Worm (Caenorhabditis elegans) whole organism, midembryonic: ENCODE data around the gene C17C3.11.

Experiments used
- T22C8.4 ChIP-seq: fragments of 200-800 bp; sonication (Bioruptor generic); IDR thresholded peaks from 2 replicates; pipeline ENCODE4 v1.3.6; 2022; ENCODE audit warnings: missing genetic modification characterization, missing compliant biosample characterization
- cog-1 ChIP-seq: sonication (generic microtip); optimal IDR thresholded peaks from 2 replicates; lab custom pipeline; 2016; ENCODE audit warnings: missing genetic modification characterization, missing compliant biosample characterization
- flt-1 ChIP-seq: fragments of 200-800 bp; sonication (Bioruptor generic); IDR thresholded peaks from 2 replicates; pipeline ENCODE4 v1.3.6; 2022; ENCODE audit warnings: missing genetic modification characterization, missing compliant biosample characterization
- klf-2 ChIP-seq: fragments of 200-800 bp; sonication (Bioruptor generic); conservative IDR thresholded peaks from 2 replicates; pipeline ENCODE4 v1.3.6; 2022; ENCODE audit warnings: missing genetic modification reagents, missing genetic modification characterization, missing compliant biosample characterization
- med-1 ChIP-seq: sonication (generic microtip); optimal IDR thresholded peaks from 2 replicates; lab custom pipeline; 2017; ENCODE audit warnings: missing genetic modification characterization, mild to moderate bottlenecking, missing compliant biosample characterization, antibody characterized with exemption, missing genetic modification reagents; ENCODE audit not compliant: insufficient read depth
- ref-1 ChIP-seq: fragments of 200-800 bp; sonication (Bioruptor generic); conservative IDR thresholded peaks from 2 replicates; pipeline ENCODE4 v1.3.6; 2022; ENCODE audit warnings: missing genetic modification reagents, missing genetic modification characterization, missing compliant biosample characterization
- tab-1 ChIP-seq: fragments of 200-800 bp; sonication (Bioruptor generic); IDR thresholded peaks from 2 replicates; pipeline ENCODE4 v1.3.6; 2022; ENCODE audit warnings: missing genetic modification characterization, missing compliant biosample characterization
- ztf-23 ChIP-seq: fragments of 200-800 bp; sonication (Bioruptor generic); IDR thresholded peaks from 2 replicates; pipeline ENCODE4 v1.3.6; 2022; ENCODE audit warnings: missing genetic modification reagents, missing genetic modification characterization, missing compliant biosample characterization
- ztf-29 ChIP-seq: fragments of 200-800 bp; sonication (Bioruptor generic); IDR thresholded peaks from 2 replicates; pipeline ENCODE4 v1.3.6; 2022; ENCODE audit warnings: missing genetic modification reagents, missing genetic modification characterization, missing compliant biosample characterization

The C17C3.11 gene

DNA sequence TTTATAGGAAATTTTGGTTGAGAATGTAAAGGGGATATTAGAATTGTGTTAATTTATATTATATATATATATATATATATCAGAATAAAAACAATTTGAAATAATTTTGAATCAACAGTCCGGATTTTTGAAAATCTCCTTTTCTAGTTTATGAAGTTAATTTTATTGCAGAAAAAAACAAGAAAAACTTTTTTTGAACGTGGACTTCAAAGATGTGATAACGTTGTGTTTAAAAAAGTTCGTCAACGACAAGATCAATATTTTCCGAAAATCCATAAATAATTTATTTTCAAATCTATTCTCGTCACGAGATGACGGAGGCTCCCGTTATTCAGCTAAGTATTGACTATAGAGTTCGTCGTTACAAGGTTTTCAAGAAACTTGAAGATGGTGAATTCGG, at the start of gene C17C3.11:
TSS of gene C17C3.11 (plus strand) at position 301 of the 400 bp plus-strand sequence.
- no peak for TF ChIP-seq med-1
- TF ChIP-seq cog-1 (tag; lab: Kevin White, UChicago): no peak
- TF ChIP-seq flt-1 (GFP tag; lab: Robert Waterston, UW): no peak
- no peak for TF ChIP-seq tab-1 (GFP tag; lab: Robert Waterston, UW)
- TF ChIP-seq ztf-23 (GFP tag; lab: Robert Waterston, UW): no peak

ce11 chrII:5487844-5488243, 49.8 kb upstream of the C17C3.11 start, which contains the start of gene nep-5:
Gene nep-5, plus strand, starts transcription at chrII:5488144.
- no peak for TF ChIP-seq ztf-29 (GFP tag; lab: Robert Waterston, UW)
- no peak for TF ChIP-seq tab-1 (GFP tag; lab: Robert Waterston, UW)
- TF ChIP-seq med-1: no peak
- TF ChIP-seq T22C8.4 (GFP tag; lab: Robert Waterston, UW): no peak
- TF ChIP-seq cog-1 (tag; lab: Kevin White, UChicago): no peak
- no peak for TF ChIP-seq ztf-23 (GFP tag; lab: Robert Waterston, UW)
- no peak for TF ChIP-seq klf-2 (GFP tag; lab: Robert Waterston, UW)
- TF ChIP-seq flt-1 (GFP tag; lab: Robert Waterston, UW): no peak
- TF ChIP-seq ref-1 (GFP tag; lab: Robert Waterston, UW): no peak

DNA sequence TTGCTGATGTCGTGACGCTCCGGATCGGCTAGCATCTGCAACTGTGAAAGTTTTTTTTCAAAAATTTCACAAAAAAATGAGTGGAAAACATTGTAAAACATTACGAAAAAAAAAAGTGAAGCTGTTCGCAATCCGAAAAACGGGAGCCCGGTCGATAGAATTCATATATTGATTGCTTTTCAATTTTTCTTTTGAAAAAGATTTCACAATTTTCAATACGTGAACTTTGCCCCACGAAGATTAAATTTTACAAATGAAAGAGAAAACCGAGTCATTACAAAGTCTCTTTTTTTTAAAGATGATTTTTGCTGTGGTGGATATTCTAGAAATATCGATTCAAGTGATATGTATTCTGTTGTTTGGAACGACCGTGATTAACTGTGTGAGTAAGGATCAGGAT, 43.2 kb upstream of the C17C3.11 start, which contains the start of gene F12A10.6:
TSS of gene F12A10.6 (minus strand) at position 101 of the 400 bp plus-strand sequence.
- TF ChIP-seq T22C8.4 (GFP tag; lab: Robert Waterston, UW): no peak
- no peak for TF ChIP-seq flt-1 (GFP tag; lab: Robert Waterston, UW)
- TF ChIP-seq tab-1 (GFP tag; lab: Robert Waterston, UW): no peak
- TF ChIP-seq klf-2 (GFP tag; lab: Robert Waterston, UW): no peak
- no peak for TF ChIP-seq ref-1 (GFP tag; lab: Robert Waterston, UW)
- TF ChIP-seq ztf-23 (GFP tag; lab: Robert Waterston, UW): no peak
- no peak for TF ChIP-seq cog-1 (tag; lab: Kevin White, UChicago)
- no peak for TF ChIP-seq ztf-29 (GFP tag; lab: Robert Waterston, UW)
- no peak for TF ChIP-seq med-1

- TF ChIP-seq ztf-23 (GFP tag; lab: Robert Waterston, UW): no peak
- no peak for TF ChIP-seq ztf-29 (GFP tag; lab: Robert Waterston, UW)
Observed at ce11 chrII:5496375-5496774, 41.2 kb upstream of the C17C3.11 start, which contains the start of gene F12A10.1. Gene F12A10.1, plus strand, starts transcription at chrII:5496540.

- no peak for TF ChIP-seq T22C8.4 (GFP tag; lab: Robert Waterston, UW)
- no peak for TF ChIP-seq med-1
- no peak for TF ChIP-seq ref-1 (GFP tag; lab: Robert Waterston, UW)
- no peak for TF ChIP-seq ztf-29 (GFP tag; lab: Robert Waterston, UW)
- no peak for TF ChIP-seq tab-1 (GFP tag; lab: Robert Waterston, UW)
- no peak for TF ChIP-seq flt-1 (GFP tag; lab: Robert Waterston, UW)
- no peak for TF ChIP-seq cog-1 (tag; lab: Kevin White, UChicago)
- TF ChIP-seq klf-2 (GFP tag; lab: Robert Waterston, UW): no peak
- TF ChIP-seq ztf-23 (GFP tag; lab: Robert Waterston, UW): no peak
Observed at ce11 chrII:5497541-5497940, 40.1 kb upstream of the C17C3.11 start.

- no peak for TF ChIP-seq ztf-29 (GFP tag; lab: Robert Waterston, UW)
- TF ChIP-seq klf-2 (GFP tag; lab: Robert Waterston, UW): no peak
- TF ChIP-seq ztf-23 (GFP tag; lab: Robert Waterston, UW): no peak
- TF ChIP-seq ref-1 (GFP tag; lab: Robert Waterston, UW): no peak
- TF ChIP-seq T22C8.4 (GFP tag; lab: Robert Waterston, UW): no peak
- no peak for TF ChIP-seq cog-1 (tag; lab: Kevin White, UChicago)
- no peak for TF ChIP-seq flt-1 (GFP tag; lab: Robert Waterston, UW)
- TF ChIP-seq med-1: no peak
- TF ChIP-seq tab-1 (GFP tag; lab: Robert Waterston, UW): no peak
Observed at ce11 chrII:5498156-5498739, 39.4 kb upstream of the C17C3.11 start, which contains the start of the genes suex-1 and F12A10.9. Gene suex-1, minus strand, starts transcription at chrII:5498256. Gene F12A10.9, plus strand, starts transcription at chrII:5498689.

- TF ChIP-seq tab-1 (GFP tag; lab: Robert Waterston, UW) (no peak), med-1 (no peak), klf-2 (GFP tag; lab: Robert Waterston, UW) (no peak), flt-1 (GFP tag; lab: Robert Waterston, UW) (no peak), cog-1 (tag; lab: Kevin White, UChicago) (no peak)
Observed at ce11 chrII:5500470-5500869, 37.2 kb upstream of the C17C3.11 start, which contains the start of gene fzy-1. Gene fzy-1, plus strand, starts transcription at chrII:5500770.

ce11 chrII:5500986-5501657, 36.5 kb upstream of the C17C3.11 start, which contains the start of gene F12A10.8:
Gene F12A10.8, minus strand, starts transcription at chrII:5501064.
- no peak for TF ChIP-seq tab-1 (GFP tag; lab: Robert Waterston, UW)
- TF ChIP-seq ztf-29 (GFP tag; lab: Robert Waterston, UW): no peak
- TF ChIP-seq T22C8.4 (GFP tag; lab: Robert Waterston, UW): no peak
- no peak for TF ChIP-seq klf-2 (GFP tag; lab: Robert Waterston, UW)
- TF ChIP-seq med-1: no peak
- TF ChIP-seq flt-1 (GFP tag; lab: Robert Waterston, UW): no peak
- TF ChIP-seq ref-1 (GFP tag; lab: Robert Waterston, UW): no peak

DNA sequence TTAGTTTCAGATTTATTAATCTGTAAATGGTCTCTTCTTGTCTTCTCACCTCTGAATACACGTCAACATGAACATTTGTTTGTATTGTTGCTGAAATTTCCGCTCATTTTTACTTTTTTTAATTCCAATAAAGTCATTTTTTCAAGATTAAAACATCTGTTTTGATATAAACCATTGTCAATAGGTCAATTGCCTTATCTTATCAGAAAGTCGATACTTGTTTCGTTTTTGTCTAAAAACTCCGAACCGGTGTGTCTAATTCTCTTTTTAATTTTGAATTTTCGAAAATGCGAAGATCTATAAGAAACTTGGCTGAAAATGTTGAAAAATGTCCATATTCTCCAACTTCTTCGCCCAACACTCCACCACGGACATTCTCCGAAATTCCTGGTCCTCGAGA, 33.9 kb upstream of the C17C3.11 start, which contains the start of gene cyp-44A1:
TSS of gene cyp-44A1 (plus strand) at position 285 of the 400 bp plus-strand sequence.
- TF ChIP-seq cog-1 (tag; lab: Kevin White, UChicago) (no peak), med-1 (no peak), flt-1 (GFP tag; lab: Robert Waterston, UW) (no peak), T22C8.4 (GFP tag; lab: Robert Waterston, UW) (no peak), klf-2 (GFP tag; lab: Robert Waterston, UW) (no peak), ref-1 (GFP tag; lab: Robert Waterston, UW) (no peak), ztf-29 (GFP tag; lab: Robert Waterston, UW) (no peak), ztf-23 (GFP tag; lab: Robert Waterston, UW) (no peak), tab-1 (GFP tag; lab: Robert Waterston, UW) (no peak)
